Worm (Caenorhabditis elegans) whole organism, mixed stage, embryonic: ENCODE data around the gene F35C8.8.

Experiments used
- blmp-1 ChIP-seq: fragments of 150-350 bp; optimal IDR thresholded peaks from 2 replicates; lab custom pipeline; 2014; ENCODE audit warnings: missing biosample characterization, missing genetic modification characterization
- ceh-39 ChIP-seq: fragments of 150-350 bp; optimal IDR thresholded peaks from 2 replicates; lab custom pipeline; 2014; ENCODE audit warnings: missing biosample characterization, missing genetic modification characterization
- ces-1 ChIP-seq: fragments of 150-350 bp; optimal IDR thresholded peaks from 2 replicates; lab custom pipeline; 2014; ENCODE audit warnings: missing biosample characterization, missing genetic modification reagents, missing genetic modification characterization
- lsy-2 ChIP-seq: fragments of 150-350 bp; optimal IDR thresholded peaks from 2 replicates; lab custom pipeline; 2014; ENCODE audit warnings: missing biosample characterization, missing genetic modification characterization
- mep-1 ChIP-seq: fragments of 150-350 bp; optimal IDR thresholded peaks from 2 replicates; lab custom pipeline; 2017; ENCODE audit warnings: missing biosample characterization, missing genetic modification reagents, missing genetic modification characterization, inconsistent platforms
- nhr-12 ChIP-seq: fragments of 150-350 bp; optimal IDR thresholded peaks from 2 replicates; lab custom pipeline; 2014; ENCODE audit warnings: missing biosample characterization, missing genetic modification characterization
- nhr-237 ChIP-seq: fragments of 150-350 bp; optimal IDR thresholded peaks from 2 replicates; lab custom pipeline; 2014; ENCODE audit warnings: missing biosample characterization, missing genetic modification characterization
- pha-4 ChIP-seq: fragments of 150-350 bp; optimal IDR thresholded peaks from 2 replicates; lab custom pipeline; 2018; ENCODE audit warnings: missing biosample characterization, missing genetic modification reagents, missing genetic modification characterization
- unc-120 ChIP-seq: sonication (generic microtip); optimal IDR thresholded peaks from 2 replicates; lab custom pipeline; 2017; ENCODE audit warnings: missing genetic modification characterization, missing compliant biosample characterization; ENCODE audit not compliant: poor library complexity, severe bottlenecking
- unc-62 ChIP-seq: fragments of 150-350 bp; optimal IDR thresholded peaks from 2 replicates; lab custom pipeline; 2014; ENCODE audit warnings: missing biosample characterization, missing genetic modification reagents, missing genetic modification characterization

DNA sequence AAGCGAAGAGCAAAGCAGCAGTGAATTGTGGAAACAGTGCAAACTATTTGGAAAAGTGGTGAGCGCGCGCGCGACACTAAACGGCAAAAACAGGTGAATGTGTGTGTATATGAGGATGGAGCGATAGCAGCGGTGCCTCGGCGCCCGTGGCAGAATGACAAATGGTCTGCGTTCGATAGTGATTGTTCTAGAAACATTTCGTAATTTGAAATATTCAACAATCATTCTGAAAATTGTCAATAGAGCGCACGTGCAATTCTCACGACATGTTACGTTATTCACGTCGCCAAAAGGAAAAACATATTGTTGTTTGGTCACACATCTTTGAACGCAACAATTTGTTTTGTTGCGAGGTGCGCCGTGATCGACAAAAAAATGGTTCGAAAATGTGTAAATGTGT, 17.2 kb downstream of the F35C8.8 start:
- TF ChIP-seq nhr-12 (tag; lab: Kevin White, UChicago) = no peak
- no peak for TF ChIP-seq lsy-2 (tag; lab: Kevin White, UChicago)
- no peak for TF ChIP-seq pha-4
- TF ChIP-seq ceh-39 = no peak
- no peak for TF ChIP-seq unc-62 (GFP tag; lab: Kevin White, UChicago)
- no peak for TF ChIP-seq nhr-237
- TF ChIP-seq unc-120 (tag; lab: Kevin White, UChicago) = no peak
- no peak for TF ChIP-seq blmp-1 (tag; lab: Kevin White, UChicago)
- no peak for TF ChIP-seq ces-1 (GFP tag; lab: Kevin White, UChicago)
- TF ChIP-seq mep-1 (tag; lab: Kevin White, UChicago) = no peak
